Worm (Caenorhabditis elegans): ENCODE measurements around the gene sars-1.

Gene sars-1

ce11 chrIV:10033053-10033452 lies 29.5 kb downstream of the sars-1 start, which contains the start of gene F44D12.6 (continued):
- TF ChIP-seq nhr-179 (tag; optimal IDR thresholded peaks at IDR 0.05) (no peak), dpff-1 (tag; optimal IDR thresholded peaks at IDR 0.05) (no peak), sptf-2 (GFP tag; optimal IDR thresholded peaks at IDR 0.05) (no peak)

- TF ChIP-seq ama-1 (optimal IDR thresholded peaks at IDR 0.05) (no peak), ama-1 (GFP tag; optimal IDR thresholded peaks at IDR 0.05) (no peak), ztf-22 (GFP tag; optimal IDR thresholded peaks at IDR 0.05) (no peak), cebp-2 (GFP tag; IDR thresholded peaks at IDR 0.05) (no peak), lin-54 (GFP tag; optimal IDR thresholded peaks at IDR 0.05) (no peak), bed-1 (GFP tag; IDR thresholded peaks at IDR 0.05) (no peak), fkh-3 (tag; optimal IDR thresholded peaks at IDR 0.05) (no peak)
Measured at ce11 chrIV:10036966-10037365, 33.4 kb downstream of the sars-1 start, which contains the start of gene F44D12.10. F44D12.10 (minus strand) TSS chrIV:10037066.

ce11 chrIV:10040803-10041202 lies 37.3 kb downstream of the sars-1 start, which contains the start of gene dhs-31:
dhs-31 (minus strand) TSS chrIV:10040903.
- TF ChIP-seq egl-18 (GFP tag; IDR thresholded peaks at IDR 0.05) (no peak), ztf-6 (GFP tag; IDR thresholded peaks at IDR 0.05) (no peak)

ce11 chrIV:10042881-10043280 lies 39.4 kb downstream of the sars-1 start, which contains the start of gene frk-1:
frk-1 (plus strand) TSS chrIV:10043181.
- TF ChIP-seq C17E4.6 (GFP tag; IDR thresholded peaks at IDR 0.05) = no peak
- TF ChIP-seq lin-40 (tag; optimal IDR thresholded peaks at IDR 0.05) = no peak
- no peak for TF ChIP-seq ztf-26 (tag; optimal IDR thresholded peaks at IDR 0.05)
- no peak for TF ChIP-seq mel-28 (tag; optimal IDR thresholded peaks at IDR 0.05; ENCODE audit: borderline replicate concordance)
- no peak for TF ChIP-seq rcor-1 (GFP tag; IDR thresholded peaks at IDR 0.05)
- no peak for TF ChIP-seq Y56A3A.18 (GFP tag; IDR thresholded peaks at IDR 0.05)
- TF ChIP-seq attf-5 (GFP tag; optimal IDR thresholded peaks at IDR 0.05) = no peak
- no peak for TF ChIP-seq snpc-1.3 (tag; optimal IDR thresholded peaks at IDR 0.05; ENCODE audit: insufficient read depth)
- no peak for TF ChIP-seq let-526 (GFP tag; IDR thresholded peaks at IDR 0.05)

ce11 chrIV:10046005-10046404 lies 42.5 kb downstream of the sars-1 start:
- TF ChIP-seq rec-8 (tag; optimal IDR thresholded peaks at IDR 0.05) = no peak
- no peak for TF ChIP-seq efl-1 (GFP tag; optimal IDR thresholded peaks at IDR 0.05)
- no peak for TF ChIP-seq zim-3 (tag; optimal IDR thresholded peaks at IDR 0.05)
- TF ChIP-seq pha-4 (tag; optimal IDR thresholded peaks at IDR 0.05) = no peak
- TF ChIP-seq Y53F4B.3 (GFP tag; IDR thresholded peaks at IDR 0.05) = no peak
- no peak for TF ChIP-seq F55B11.4 (tag; optimal IDR thresholded peaks at IDR 0.05; ENCODE audit: borderline replicate concordance, insufficient read depth)
- no peak for TF ChIP-seq aptf-3 (GFP tag; IDR thresholded peaks at IDR 0.05)
- TF ChIP-seq attf-5 (GFP tag; optimal IDR thresholded peaks at IDR 0.05) = no peak
- TF ChIP-seq ekl-4 (GFP tag; IDR thresholded peaks at IDR 0.05) = no peak
- no peak for TF ChIP-seq nhr-27 (tag; optimal IDR thresholded peaks at IDR 0.05)
- TF ChIP-seq nhr-179 (tag; optimal IDR thresholded peaks at IDR 0.05) = no peak
- no peak for TF ChIP-seq ztf-18 (tag; optimal IDR thresholded peaks at IDR 0.05)
- TF ChIP-seq ceh-100 (GFP tag; IDR thresholded peaks at IDR 0.05) = no peak
- no peak for TF ChIP-seq akir-1 (GFP tag; optimal IDR thresholded peaks at IDR 0.05)
- no peak for TF ChIP-seq nfya-1 (tag; optimal IDR thresholded peaks at IDR 0.05; ENCODE audit: borderline replicate concordance, insufficient read depth)
- no peak for TF ChIP-seq ama-1 (optimal IDR thresholded peaks at IDR 0.05)
- TF ChIP-seq ama-1 (GFP tag; optimal IDR thresholded peaks at IDR 0.05) = no peak
- TF ChIP-seq tbx-9 (tag; optimal IDR thresholded peaks at IDR 0.05; ENCODE audit: borderline replicate concordance) = no peak
- no peak for TF ChIP-seq Y95B8A.8 (GFP tag; IDR thresholded peaks at IDR 0.05)
- no peak for TF ChIP-seq Y56A3A.18 (GFP tag; IDR thresholded peaks at IDR 0.05)
- TF ChIP-seq ceh-91 (GFP tag; IDR thresholded peaks at IDR 0.05) = no peak
